Fruit fly (Drosophila melanogaster): ENCODE data around the gene CG18823.
A peak's percentile ranks its signal among the peaks of the same experiment; 100 is the strongest.

The CG18823 gene

dm6 chrX:1030478-1030877 is 40.2 kb downstream of the CG18823 start, which contains the start of the genes Cdc45 and Rpp21 (continued):
- TF ChIP-seq kay (GFP tag; optimal IDR thresholded peaks at IDR 0.05) (no peak), BtbVII (GFP tag; optimal IDR thresholded peaks at IDR 0.05) (no peak), CG1602 (GFP tag; optimal IDR thresholded peaks at IDR 0.05) (no peak), Optix (GFP tag; IDR thresholded peaks at IDR 0.05) (no peak), CG8281 (tag; optimal IDR thresholded peaks at IDR 0.05) (no peak), CG17186 (GFP tag; optimal IDR thresholded peaks at IDR 0.05) (peak; percentile 55), otp (GFP tag; IDR thresholded peaks at IDR 0.05) (no peak), E2f2 (GFP tag; IDR thresholded peaks at IDR 0.05) (peak; percentile 89), CG4820 (GFP tag; optimal IDR thresholded peaks at IDR 0.05) (no peak), Sin3A (optimal IDR thresholded peaks at IDR 0.05) (peak; percentile 73), Dll (GFP tag; IDR thresholded peaks at IDR 0.05; ENCODE audit: partially characterized antibody) (peak; percentile 61; the same call in 2 of the 4 replicates), CG2129 (GFP tag; IDR thresholded peaks at IDR 0.05; ENCODE audit: partially characterized antibody) (no peak), hth (optimal IDR thresholded peaks at IDR 0.05) (no peak), HLHmδ (GFP tag; optimal IDR thresholded peaks at IDR 0.05) (no peak), E2f1 (GFP tag; IDR thresholded peaks at IDR 0.05) (peak; percentile 72), caup (GFP tag; optimal IDR thresholded peaks at IDR 0.05; ENCODE audit: severe bottlenecking) (no peak), gfzf (GFP tag; optimal IDR thresholded peaks at IDR 0.05) (peak; percentile 86), HLH4C (GFP tag; IDR thresholded peaks at IDR 0.05; ENCODE audit: partially characterized antibody) (0 out of 3 replicates have a peak, but pooled peaks have one; percentile 28), slp2 (GFP tag; optimal IDR thresholded peaks at IDR 0.05) (no peak), yki (optimal IDR thresholded peaks at IDR 0.05) (no peak), ERR (GFP tag; optimal IDR thresholded peaks at IDR 0.05) (no peak), CG5180 (GFP tag; optimal IDR thresholded peaks at IDR 0.05) (no peak), Nf-YC (tag; optimal IDR thresholded peaks at IDR 0.05) (peak; percentile 78), CG1832 (GFP tag; optimal IDR thresholded peaks at IDR 0.05) (no peak), CG6791 (GFP tag; IDR thresholded peaks at IDR 0.05; ENCODE audit: partially characterized antibody) (peak; percentile 36; the same call in 1 of the 3 replicates), ab (GFP tag; optimal IDR thresholded peaks at IDR 0.05) (no peak), croc (GFP tag; conservative IDR thresholded peaks at IDR 0.05) (no peak), CG11560 (tag; IDR thresholded peaks at IDR 0.05) (no peak), Jarid2 (GFP tag; optimal IDR thresholded peaks at IDR 0.05) (no peak), Hr78 (GFP tag; optimal IDR thresholded peaks at IDR 0.05) (no peak), crp (GFP tag; optimal IDR thresholded peaks at IDR 0.05) (peak; percentile 32 to 86), CG13624 (GFP tag; optimal IDR thresholded peaks at IDR 0.05) (peak; percentile 20), Side (GFP tag; optimal IDR thresholded peaks at IDR 0.05) (peak; percentile 18), Fer1 (GFP tag; optimal IDR thresholded peaks at IDR 0.05) (no peak), CG3838 (GFP tag; optimal IDR thresholded peaks at IDR 0.05) (no peak), CG2116 (GFP tag; optimal IDR thresholded peaks at IDR 0.05) (peak; percentile 37), CG2712 (tag; optimal IDR thresholded peaks at IDR 0.05) (peak; percentile 8), nau (GFP tag; optimal IDR thresholded peaks at IDR 0.05) (no peak), PHDP (tag; optimal IDR thresholded peaks at IDR 0.05) (no peak), Dp (GFP tag; optimal IDR thresholded peaks at IDR 0.05) (peak; percentile 81), vnd (GFP tag; IDR thresholded peaks at IDR 0.05; ENCODE audit: partially characterized antibody) (no peak), CG7556 (GFP tag; optimal IDR thresholded peaks at IDR 0.05) (no peak), CG4617 (GFP tag; optimal IDR thresholded peaks at IDR 0.05; ENCODE audit: borderline replicate concordance) (peak; percentile 31), cad (GFP tag; optimal IDR thresholded peaks at IDR 0.05) (no peak), Meics (GFP tag; optimal IDR thresholded peaks at IDR 0.05) (no peak), sisA (GFP tag; IDR thresholded peaks at IDR 0.05) (no peak), CG10321 (GFP tag; IDR thresholded peaks at IDR 0.05) (no peak), dpn (GFP tag; optimal IDR thresholded peaks at IDR 0.05) (no peak), BEAF-32 (GFP tag; optimal IDR thresholded peaks at IDR 0.05) (peak; percentile 59), Rfx (GFP tag; IDR thresholded peaks at IDR 0.05) (peak; percentile 17; the same call in 1 of the 2 replicates), ara (GFP tag; IDR thresholded peaks at IDR 0.05) (no peak)
